Worm (Caenorhabditis elegans) whole organism, L2 larva: ENCODE data around the gene F44E5.1.

Experiments
- C34F6.9 ChIP-seq: fragments of 150-350 bp; optimal IDR thresholded peaks from 2 replicates; lab custom pipeline; 2014; ENCODE audit warnings: missing biosample characterization, missing genetic modification characterization
- F13H6.1 ChIP-seq: sonication (generic microtip); optimal IDR thresholded peaks from 2 replicates; lab custom pipeline; 2016; ENCODE audit warnings: missing genetic modification characterization, missing compliant biosample characterization
- R02D3.7 ChIP-seq: fragments of 150-350 bp; optimal IDR thresholded peaks from 2 replicates; lab custom pipeline; 2014; ENCODE audit warnings: missing biosample characterization, missing genetic modification characterization
- Y55F3AM.14 ChIP-seq: fragments of 200-800 bp; sonication (Bioruptor generic); optimal IDR thresholded peaks from 2 replicates; lab custom pipeline; 2018; ENCODE audit warnings: mild to moderate bottlenecking, missing genetic modification characterization, missing compliant biosample characterization
- ZK546.5 ChIP-seq: sonication (generic microtip); optimal IDR thresholded peaks from 2 replicates; lab custom pipeline; 2017; ENCODE audit warnings: missing biosample characterization, missing genetic modification characterization
- alr-1 ChIP-seq: fragments of 150-350 bp; optimal IDR thresholded peaks from 2 replicates; lab custom pipeline; 2014; ENCODE audit warnings: missing biosample characterization, missing genetic modification characterization
- aly-2 ChIP-seq: fragments of 150-350 bp; optimal IDR thresholded peaks from 2 replicates; lab custom pipeline; 2014; ENCODE audit warnings: missing biosample characterization, missing genetic modification characterization
- ama-1 ChIP-seq: fragments of 150-350 bp; optimal IDR thresholded peaks from 2 replicates; lab custom pipeline; 2018; ENCODE audit warnings: inconsistent platforms
- blmp-1 ChIP-seq: sonication (generic microtip); optimal IDR thresholded peaks from 2 replicates; lab custom pipeline; 2017; ENCODE audit warnings: missing genetic modification characterization, mild to moderate bottlenecking, missing compliant biosample characterization, antibody characterized with exemption, moderate library complexity; ENCODE audit not compliant: insufficient read depth
- ceh-16 ChIP-seq: fragments of 150-350 bp; optimal IDR thresholded peaks from 2 replicates; lab custom pipeline; 2014; ENCODE audit warnings: missing biosample characterization, missing genetic modification characterization
- ceh-82 ChIP-seq: fragments of 150-350 bp; optimal IDR thresholded peaks from 2 replicates; lab custom pipeline; 2014; ENCODE audit warnings: missing biosample characterization, missing genetic modification characterization
- crh-2 ChIP-seq: sonication (generic microtip); optimal IDR thresholded peaks from 2 replicates; lab custom pipeline; 2017; ENCODE audit warnings: missing biosample characterization, missing genetic modification characterization
- dmd-4 ChIP-seq: sonication (generic microtip); optimal IDR thresholded peaks from 2 replicates; lab custom pipeline; 2017; ENCODE audit warnings: missing biosample characterization, missing genetic modification characterization
- egl-27 ChIP-seq: sonication (generic microtip); optimal IDR thresholded peaks from 3 replicates; lab custom pipeline; 2017; ENCODE audit warnings: missing biosample characterization, missing genetic modification reagents, missing genetic modification characterization
- elt-1 ChIP-seq: fragments of 150-350 bp; optimal IDR thresholded peaks from 2 replicates; lab custom pipeline; 2014; ENCODE audit warnings: missing biosample characterization, missing genetic modification characterization
- elt-3 ChIP-seq: sonication (generic microtip); optimal IDR thresholded peaks from 2 replicates; lab custom pipeline; 2017; ENCODE audit warnings: missing biosample characterization, missing genetic modification characterization
- fos-1 ChIP-seq: fragments of 150-350 bp; optimal IDR thresholded peaks from 2 replicates; lab custom pipeline; 2014; ENCODE audit warnings: missing biosample characterization, missing genetic modification characterization
- gmeb-1 ChIP-seq: fragments of 150-350 bp; optimal IDR thresholded peaks from 2 replicates; lab custom pipeline; 2014; ENCODE audit warnings: missing biosample characterization, missing genetic modification characterization
- lin-11 ChIP-seq: fragments of 150-350 bp; sonication (generic microtip); optimal IDR thresholded peaks from 2 replicates; lab custom pipeline; 2014; ENCODE audit warnings: missing biosample characterization, missing genetic modification characterization, inconsistent platforms, mixed read lengths
- lin-13 ChIP-seq: fragments of 150-350 bp; optimal IDR thresholded peaks from 2 replicates; lab custom pipeline; 2014; ENCODE audit warnings: missing biosample characterization, missing genetic modification reagents, missing genetic modification characterization
- lsy-2 ChIP-seq, 2 experiments: fragments of 150-350 bp in 1 of 2; sonication (generic microtip) in 1 of 2; optimal IDR thresholded peaks; 2 replicates each; lab custom pipeline; 2014 to 2017; ENCODE audit warnings: missing biosample characterization in 2 of 2, missing genetic modification characterization in 2 of 2
- mab-5 ChIP-seq: fragments of 150-350 bp; optimal IDR thresholded peaks from 2 replicates; lab custom pipeline; 2014; ENCODE audit warnings: missing biosample characterization, missing genetic modification characterization
- mbf-1 ChIP-seq: sonication (generic microtip); optimal IDR thresholded peaks from 2 replicates; lab custom pipeline; 2017; ENCODE audit warnings: missing biosample characterization, missing genetic modification characterization
- mdl-1 ChIP-seq, 2 experiments: fragments of 150-350 bp in 1 of 2; sonication (generic microtip) in 1 of 2; optimal IDR thresholded peaks; 2 replicates each; lab custom pipeline; 2017; ENCODE audit warnings: missing biosample characterization in 2 of 2, missing genetic modification characterization in 2 of 2
- nhr-10 ChIP-seq: sonication (generic microtip); optimal IDR thresholded peaks from 2 replicates; lab custom pipeline; 2017; ENCODE audit warnings: missing biosample characterization, missing genetic modification characterization
- nhr-11 ChIP-seq: fragments of 150-350 bp; optimal IDR thresholded peaks from 2 replicates; lab custom pipeline; 2014; ENCODE audit warnings: missing biosample characterization, missing genetic modification characterization
- nhr-12 ChIP-seq: fragments of 150-350 bp; optimal IDR thresholded peaks from 2 replicates; lab custom pipeline; 2014; ENCODE audit warnings: missing biosample characterization, missing genetic modification characterization
- nhr-129 ChIP-seq: fragments of 150-350 bp; optimal IDR thresholded peaks from 2 replicates; lab custom pipeline; 2014; ENCODE audit warnings: missing biosample characterization, missing genetic modification characterization
- nhr-21 ChIP-seq: fragments of 150-350 bp; optimal IDR thresholded peaks from 2 replicates; lab custom pipeline; 2014; ENCODE audit warnings: missing biosample characterization, missing genetic modification characterization
- nhr-23 ChIP-seq: fragments of 150-350 bp; optimal IDR thresholded peaks from 2 replicates; lab custom pipeline; 2014; ENCODE audit warnings: missing biosample characterization, missing genetic modification reagents, missing genetic modification characterization
- nhr-237 ChIP-seq: fragments of 150-350 bp; optimal IDR thresholded peaks from 2 replicates; lab custom pipeline; 2014; ENCODE audit warnings: missing biosample characterization, missing genetic modification characterization
- nhr-25 ChIP-seq: fragments of 150-350 bp; sonication (generic microtip); optimal IDR thresholded peaks from 3 replicates; lab custom pipeline; 2014; ENCODE audit warnings: missing biosample characterization, missing genetic modification characterization
- nhr-6 ChIP-seq: fragments of 150-350 bp; optimal IDR thresholded peaks from 2 replicates; lab custom pipeline; 2014; ENCODE audit warnings: missing biosample characterization, missing genetic modification characterization
- nhr-77 ChIP-seq: fragments of 150-350 bp; optimal IDR thresholded peaks from 2 replicates; lab custom pipeline; 2014; ENCODE audit warnings: missing biosample characterization, missing genetic modification characterization
- peb-1 ChIP-seq: fragments of 150-350 bp; optimal IDR thresholded peaks from 2 replicates; lab custom pipeline; 2014; ENCODE audit warnings: missing biosample characterization, missing genetic modification characterization
- sem-4 ChIP-seq: fragments of 150-350 bp; optimal IDR thresholded peaks from 2 replicates; lab custom pipeline; 2014; ENCODE audit warnings: missing biosample characterization, missing genetic modification reagents, missing genetic modification characterization
- sma-3 ChIP-seq: sonication (generic microtip); optimal IDR thresholded peaks from 2 replicates; lab custom pipeline; 2016; ENCODE audit warnings: missing genetic modification reagents, missing genetic modification characterization, missing compliant biosample characterization
- sma-9 ChIP-seq, 2 experiments: fragments of 150-350 bp in 1 of 2; sonication (generic microtip) in 1 of 2; optimal IDR thresholded peaks; 2 replicates each; lab custom pipeline; 2014 to 2016; ENCODE audit warnings: missing genetic modification characterization in 2 of 2, mild to moderate bottlenecking in 1 of 2, missing biosample characterization in 1 of 2, missing compliant biosample characterization in 1 of 2, missing genetic modification reagents in 1 of 2, moderate library complexity in 1 of 2
- snpc-4 ChIP-seq: fragments of 150-350 bp; optimal IDR thresholded peaks from 2 replicates; lab custom pipeline; 2014; ENCODE audit warnings: missing biosample characterization, missing genetic modification characterization
- unc-39 ChIP-seq: fragments of 150-350 bp; optimal IDR thresholded peaks from 2 replicates; lab custom pipeline; 2014; ENCODE audit warnings: missing biosample characterization, missing genetic modification characterization
- unc-55 ChIP-seq: fragments of 150-350 bp; sonication (generic microtip); optimal IDR thresholded peaks from 3 replicates; lab custom pipeline; 2014; ENCODE audit warnings: missing biosample characterization, missing genetic modification reagents, missing genetic modification characterization
- unc-62 ChIP-seq: fragments of 150-350 bp; optimal IDR thresholded peaks from 2 replicates; lab custom pipeline; 2014; ENCODE audit warnings: missing biosample characterization, missing genetic modification reagents, missing genetic modification characterization
- zag-1 ChIP-seq: fragments of 150-350 bp; optimal IDR thresholded peaks from 2 replicates; lab custom pipeline; 2014; ENCODE audit warnings: missing biosample characterization, missing genetic modification characterization
- ztf-1 ChIP-seq: fragments of 200-800 bp; sonication (Bioruptor generic); conservative IDR thresholded peaks from 2 replicates; pipeline ENCODE4 v1.3.6; 2022; ENCODE audit warnings: missing genetic modification characterization, missing compliant biosample characterization
- ztf-11 ChIP-seq: sonication (generic microtip); optimal IDR thresholded peaks from 2 replicates; lab custom pipeline; 2017; ENCODE audit warnings: missing biosample characterization, missing genetic modification characterization
- ztf-4 ChIP-seq: fragments of 150-350 bp; optimal IDR thresholded peaks from 2 replicates; lab custom pipeline; 2014; ENCODE audit warnings: missing biosample characterization, missing genetic modification characterization

Gene F44E5.1

ce11 chrII:11726470-11727106 lies 47.8 kb downstream of the F44E5.1 start, which contains the start of gene F13D12.5:
Gene F13D12.5 (plus strand): TSS chrII:11726814.
- TF ChIP-seq nhr-77 = no peak
- no peak for TF ChIP-seq nhr-6
- TF ChIP-seq ztf-4 = peak; percentile 38
- TF ChIP-seq blmp-1 = no peak
- TF ChIP-seq dmd-4 = no peak

DNA sequence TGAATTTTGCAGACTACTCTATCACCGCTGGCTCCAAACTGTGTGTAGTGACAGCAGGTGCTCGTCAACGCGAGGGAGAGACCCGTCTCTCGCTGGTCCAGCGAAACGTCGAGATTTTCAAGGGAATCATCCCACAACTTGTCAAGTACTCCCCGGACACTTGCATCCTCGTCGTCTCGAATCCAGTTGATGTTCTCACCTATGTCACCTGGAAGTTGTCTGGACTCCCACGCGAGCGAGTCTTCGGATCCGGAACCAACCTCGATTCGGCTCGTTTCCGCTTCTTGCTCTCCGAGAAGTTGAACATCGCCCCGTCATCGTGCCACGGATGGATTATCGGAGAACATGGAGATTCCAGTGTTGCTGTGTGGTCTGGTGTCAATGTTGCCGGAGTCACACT lies 48.7 kb downstream of the F44E5.1 start:
- TF ChIP-seq nhr-77 = no peak
- TF ChIP-seq unc-62 (GFP tag; lab: Kevin White, UChicago) = no peak
- TF ChIP-seq elt-3 = no peak
- no peak for TF ChIP-seq crh-2 (tag; lab: Kevin White, UChicago)
- no peak for TF ChIP-seq nhr-129
- no peak for TF ChIP-seq sma-9 (GFP tag; optimal IDR thresholded peaks at IDR 0.05; lab: Kevin White, UChicago)
- no peak for TF ChIP-seq sma-9 (tag; optimal IDR thresholded peaks at IDR 0.05; lab: Kevin White, UChicago)
- no peak for TF ChIP-seq nhr-10 (tag; lab: Kevin White, UChicago)
- no peak for TF ChIP-seq peb-1 (tag; lab: Kevin White, UChicago)
- TF ChIP-seq nhr-23 = no peak
- TF ChIP-seq nhr-21 (tag; lab: Kevin White, UChicago) = no peak
- no peak for TF ChIP-seq ama-1 (lab: Kevin White, UChicago)
- TF ChIP-seq ztf-1 (GFP tag; lab: Robert Waterston, UW) = no peak
- no peak for TF ChIP-seq F13H6.1 (tag; lab: Kevin White, UChicago)
- TF ChIP-seq egl-27 (tag; lab: Kevin White, UChicago) = no peak
- no peak for TF ChIP-seq mab-5 (tag; lab: Kevin White, UChicago)
- TF ChIP-seq lsy-2 (tag; optimal IDR thresholded peaks at IDR 0.05; lab: Kevin White, UChicago) = no peak
- no peak for TF ChIP-seq zag-1
- TF ChIP-seq mbf-1 (tag; lab: Kevin White, UChicago) = no peak
- TF ChIP-seq ceh-82 (tag; lab: Kevin White, UChicago) = no peak

DNA sequence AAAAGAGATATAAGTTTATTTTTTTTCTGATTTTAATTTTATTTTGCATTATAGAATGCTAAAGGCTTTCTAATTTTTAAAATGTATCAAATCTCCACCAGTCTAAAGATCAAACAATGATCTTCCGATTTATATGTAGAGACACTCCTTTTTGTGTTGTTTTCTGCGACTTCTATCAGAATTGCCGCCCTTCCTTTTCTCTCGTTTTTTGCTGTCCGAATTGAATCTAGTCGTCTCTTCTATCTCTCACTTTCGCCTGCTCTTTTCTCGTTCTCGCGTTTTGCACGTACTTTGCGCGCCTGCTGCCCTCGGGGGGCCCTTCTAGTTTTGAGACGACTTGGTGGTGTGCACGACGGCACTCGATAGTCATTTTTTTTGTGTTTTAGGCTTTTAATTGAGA lies 50.0 kb downstream of the F44E5.1 start:
- no peak for TF ChIP-seq ztf-11 (tag; lab: Kevin White, UChicago)
- no peak for TF ChIP-seq ztf-4
- no peak for TF ChIP-seq alr-1 (tag; lab: Kevin White, UChicago)
- no peak for TF ChIP-seq nhr-77
- no peak for TF ChIP-seq Y55F3AM.14 (GFP tag; lab: Kevin White, UChicago)
- no peak for TF ChIP-seq nhr-10 (tag; lab: Kevin White, UChicago)
- peak; percentile 4 to 13 for TF ChIP-seq mdl-1 (tag; optimal IDR thresholded peaks at IDR 0.05; lab: Kevin White, UChicago)
- TF ChIP-seq unc-55 = peak; percentile 1
- peak in 1 of 2 experiments; percentile 65 for TF ChIP-seq lsy-2 (tag; optimal IDR thresholded peaks at IDR 0.05; lab: Kevin White, UChicago)
- peak; percentile 3 for TF ChIP-seq lin-13 (GFP tag; lab: Kevin White, UChicago)
- TF ChIP-seq sem-4 (tag; lab: Kevin White, UChicago) = peak; percentile 65
- no peak for TF ChIP-seq unc-39 (tag; lab: Kevin White, UChicago)
- peak; percentile 42 for TF ChIP-seq nhr-129
- peak; percentile 80 for TF ChIP-seq C34F6.9 (tag; lab: Kevin White, UChicago)
- no peak for TF ChIP-seq mbf-1 (tag; lab: Kevin White, UChicago)
- TF ChIP-seq ceh-16 (tag; lab: Kevin White, UChicago) = no peak
- TF ChIP-seq elt-3 = no peak
- no peak for TF ChIP-seq R02D3.7 (tag; lab: Kevin White, UChicago)
- TF ChIP-seq nhr-25 (tag; lab: Kevin White, UChicago) = peak; percentile 52
- peak; percentile 8 for TF ChIP-seq blmp-1
- TF ChIP-seq snpc-4 (tag; lab: Kevin White, UChicago) = no peak
- TF ChIP-seq nhr-21 (tag; lab: Kevin White, UChicago) = no peak
- TF ChIP-seq sma-3 (GFP tag; lab: Kevin White, UChicago) = no peak
- no peak for TF ChIP-seq unc-62 (GFP tag; lab: Kevin White, UChicago)
- no peak for TF ChIP-seq ztf-1 (GFP tag; lab: Robert Waterston, UW)
- TF ChIP-seq zag-1 = peak; percentile 55
- TF ChIP-seq egl-27 (tag; lab: Kevin White, UChicago) = peak; percentile 41
- no peak for TF ChIP-seq elt-1 (tag; lab: Kevin White, UChicago)
- TF ChIP-seq fos-1 (tag; lab: Kevin White, UChicago) = peak; percentile 10
- no peak for TF ChIP-seq ZK546.5 (tag; lab: Kevin White, UChicago)
- TF ChIP-seq F13H6.1 (tag; lab: Kevin White, UChicago) = peak; percentile 39
- TF ChIP-seq nhr-23 = no peak
- no peak for TF ChIP-seq peb-1 (tag; lab: Kevin White, UChicago)
- TF ChIP-seq nhr-6 = peak; percentile 26
- TF ChIP-seq nhr-237 (tag; lab: Kevin White, UChicago) = no peak
- TF ChIP-seq nhr-12 (tag; lab: Kevin White, UChicago) = no peak
- TF ChIP-seq dmd-4 = no peak
- TF ChIP-seq mab-5 (tag; lab: Kevin White, UChicago) = peak; percentile 18
- TF ChIP-seq gmeb-1 = no peak
- no peak for TF ChIP-seq ama-1 (lab: Kevin White, UChicago)
- TF ChIP-seq aly-2 = no peak
- no peak for TF ChIP-seq nhr-11 (tag; lab: Kevin White, UChicago)
- peak; percentile 48 for TF ChIP-seq sma-9 (GFP tag; optimal IDR thresholded peaks at IDR 0.05; lab: Kevin White, UChicago)
- TF ChIP-seq sma-9 (tag; optimal IDR thresholded peaks at IDR 0.05; lab: Kevin White, UChicago) = no peak
- TF ChIP-seq lin-11 (tag; lab: Kevin White, UChicago) = no peak
- no peak for TF ChIP-seq ceh-82 (tag; lab: Kevin White, UChicago)
